Fruit fly (Drosophila melanogaster) whole organism, embryonic: ENCODE data around the gene Mtr3.
A peak's percentile ranks its signal among the peaks of the same experiment; 100 is the strongest.

ENCODE experiments used
- Adf1 ChIP-seq: fragments of 200-800 bp; sonication (Bioruptor generic); IDR thresholded peaks from 2 replicates; pipeline ENCODE4 v1.3.6; 2022; ENCODE audit warnings: missing biosample characterization, missing genetic modification characterization
- C15 ChIP-seq: fragments of 200-800 bp; sonication (Bioruptor generic); IDR thresholded peaks from 3 replicates; pipeline ENCODE4 v1.3.6; 2022; ENCODE audit warnings: missing biosample characterization, missing genetic modification characterization
- CG10147 ChIP-seq: fragments of 200-800 bp; sonication (Bioruptor generic); optimal IDR thresholded peaks from 2 replicates; lab custom pipeline; 2019; ENCODE audit warnings: missing biosample characterization, mild to moderate bottlenecking, missing genetic modification characterization, moderate library complexity
- CG10366 ChIP-seq: fragments of 200-800 bp; sonication (Bioruptor generic); IDR thresholded peaks from 2 replicates; pipeline ENCODE4 v1.3.6; 2022; ENCODE audit warnings: missing biosample characterization, missing genetic modification characterization
- CG12942 ChIP-seq: fragments of 200-800 bp; sonication (Bioruptor generic); optimal IDR thresholded peaks from 3 replicates; lab custom pipeline; 2016; ENCODE audit warnings: missing biosample characterization, missing genetic modification characterization
- CG13424 ChIP-seq: fragments of 200-800 bp; sonication (Bioruptor generic); optimal IDR thresholded peaks from 2 replicates; lab custom pipeline; 2019; ENCODE audit warnings: missing biosample characterization, mild to moderate bottlenecking, missing genetic modification characterization, moderate library complexity
- CG15514 ChIP-seq: fragments of 200-800 bp; sonication (Bioruptor generic); optimal IDR thresholded peaks from 3 replicates; lab custom pipeline; 2017; ENCODE audit warnings: missing biosample characterization, missing genetic modification characterization, mild to moderate bottlenecking, moderate library complexity, missing genetic modification reagents
- CG15696 ChIP-seq: fragments of 200-800 bp; sonication (Bioruptor generic); optimal IDR thresholded peaks from 2 replicates; lab custom pipeline; 2019; ENCODE audit warnings: missing biosample characterization, mild to moderate bottlenecking, missing genetic modification characterization, moderate library complexity
- CG16779 ChIP-seq: fragments of 200-800 bp; sonication (Bioruptor generic); IDR thresholded peaks from 2 replicates; pipeline ENCODE4 v1.3.6; 2022; ENCODE audit warnings: missing biosample characterization, missing genetic modification characterization
- CG2116 ChIP-seq: fragments of 200-800 bp; sonication (Bioruptor generic); optimal IDR thresholded peaks from 3 replicates; lab custom pipeline; 2018; ENCODE audit warnings: missing biosample characterization, mild to moderate bottlenecking, missing genetic modification characterization
- CG3281 ChIP-seq: fragments of 200-800 bp; sonication (Bioruptor generic); optimal IDR thresholded peaks from 3 replicates; lab custom pipeline; 2017; ENCODE audit warnings: missing biosample characterization, mild to moderate bottlenecking, missing genetic modification characterization
- CG4424 ChIP-seq: fragments of 200-800 bp; sonication (Bioruptor generic); optimal IDR thresholded peaks from 3 replicates; lab custom pipeline; 2016; ENCODE audit warnings: missing biosample characterization, missing genetic modification characterization
- CG6791 ChIP-seq: fragments of 200-800 bp; sonication (Bioruptor generic); IDR thresholded peaks from 3 replicates; pipeline ENCODE4 v1.3.6; 2022; ENCODE audit warnings: missing biosample characterization, missing genetic modification characterization; ENCODE audit not compliant: partially characterized antibody
- CG7786 ChIP-seq: fragments of 200-800 bp; sonication (Bioruptor generic); optimal IDR thresholded peaks from 2 replicates; lab custom pipeline; 2016; ENCODE audit warnings: missing biosample characterization, missing genetic modification characterization
- CG7963 ChIP-seq: fragments of 200-800 bp; sonication (Bioruptor generic); IDR thresholded peaks from 3 replicates; pipeline ENCODE4 v1.3.6; 2022; ENCODE audit warnings: missing biosample characterization, missing genetic modification characterization; ENCODE audit not compliant: partially characterized antibody
- Drgx ChIP-seq: fragments of 200-800 bp; sonication (Bioruptor generic); IDR thresholded peaks from 2 replicates; pipeline ENCODE4 v1.3.6; 2022; ENCODE audit warnings: missing biosample characterization, missing genetic modification characterization
- Fer2 ChIP-seq: fragments of 200-800 bp; sonication (Bioruptor generic); optimal IDR thresholded peaks from 2 replicates; lab custom pipeline; 2018; ENCODE audit warnings: missing biosample characterization, mild to moderate bottlenecking, missing genetic modification characterization, moderate library complexity
- GATAe ChIP-seq: fragments of 200-800 bp; sonication (Bioruptor generic); conservative IDR thresholded peaks from 2 replicates; pipeline ENCODE4 v1.3.6; 2022; ENCODE audit warnings: missing biosample characterization, missing genetic modification characterization
- Hr3 ChIP-seq: fragments of 200-800 bp; sonication (Bioruptor generic); optimal IDR thresholded peaks from 3 replicates; lab custom pipeline; 2016; ENCODE audit warnings: missing biosample characterization, missing genetic modification characterization
- Jarid2 ChIP-seq: fragments of 200-800 bp; sonication (Bioruptor generic); optimal IDR thresholded peaks from 3 replicates; lab custom pipeline; 2017; ENCODE audit warnings: mild to moderate bottlenecking, missing biosample characterization, missing genetic modification reagents, missing genetic modification characterization
- MBD-R2 ChIP-seq: fragments of 200-800 bp; sonication (Bioruptor generic); IDR thresholded peaks from 2 replicates; pipeline ENCODE4 v1.3.6; 2022; ENCODE audit warnings: missing biosample characterization, missing genetic modification characterization
- PHDP ChIP-seq: fragments of 200-800 bp; sonication (Bioruptor generic); optimal IDR thresholded peaks from 3 replicates; lab custom pipeline; 2018; ENCODE audit warnings: missing biosample characterization, mild to moderate bottlenecking, missing genetic modification characterization, moderate library complexity
- Side ChIP-seq: fragments of 200-800 bp; sonication (Bioruptor generic); optimal IDR thresholded peaks from 2 replicates; lab custom pipeline; 2016; ENCODE audit warnings: missing biosample characterization, missing genetic modification characterization
- Sin3A ChIP-seq: fragments of >200 bp; optimal IDR thresholded peaks from 2 replicates; lab custom pipeline; 2018
- Trl ChIP-seq, 3 experiments: fragments of >200 bp in 2 of 3; fragments of 200-800 bp in 1 of 3; sonication (Bioruptor generic) in 1 of 3; optimal IDR thresholded peaks; 2 replicates in 1 of 3; 3 replicates in 2 of 3; lab custom pipeline; 2016 to 2017; ENCODE audit warnings: missing biosample characterization in 1 of 3, missing genetic modification characterization in 1 of 3
- amos ChIP-seq: fragments of 200-800 bp; sonication (Bioruptor generic); IDR thresholded peaks from 2 replicates; pipeline ENCODE4 v1.3.6; 2022; ENCODE audit warnings: missing biosample characterization, missing genetic modification characterization; ENCODE audit not compliant: partially characterized antibody
- ato ChIP-seq: fragments of 200-800 bp; sonication (Bioruptor generic); IDR thresholded peaks from 2 replicates; pipeline ENCODE4 v1.3.6; 2022; ENCODE audit warnings: missing biosample characterization, missing genetic modification characterization; ENCODE audit not compliant: partially characterized antibody
- bsh ChIP-seq, 2 experiments: fragments of 200-800 bp; sonication (Bioruptor generic); optimal IDR thresholded peaks; 2 replicates each; lab custom pipeline; 2017 to 2018; ENCODE audit warnings: mild to moderate bottlenecking in 2 of 2, missing biosample characterization in 2 of 2, missing genetic modification characterization in 2 of 2, moderate library complexity in 1 of 2
- cato ChIP-seq: fragments of 200-800 bp; sonication (Bioruptor generic); optimal IDR thresholded peaks from 2 replicates; lab custom pipeline; 2016; ENCODE audit warnings: missing biosample characterization, missing genetic modification characterization, borderline replicate concordance
- corto ChIP-seq: fragments of 200-800 bp; sonication (Bioruptor generic); optimal IDR thresholded peaks from 2 replicates; lab custom pipeline; 2016; ENCODE audit warnings: missing biosample characterization, mild to moderate bottlenecking, missing genetic modification characterization, moderate library complexity
- disco-r ChIP-seq: fragments of 200-800 bp; sonication (Bioruptor generic); optimal IDR thresholded peaks from 2 replicates; lab custom pipeline; 2016; ENCODE audit warnings: missing biosample characterization, missing genetic modification characterization
- fd96Cb ChIP-seq: fragments of 200-800 bp; sonication (Bioruptor generic); optimal IDR thresholded peaks from 2 replicates; lab custom pipeline; 2018; ENCODE audit warnings: missing biosample characterization, mild to moderate bottlenecking, missing genetic modification characterization, moderate library complexity
- gcm ChIP-seq: fragments of 200-800 bp; sonication (Bioruptor generic); optimal IDR thresholded peaks from 2 replicates; lab custom pipeline; 2019; ENCODE audit warnings: missing biosample characterization, mild to moderate bottlenecking, missing genetic modification characterization, moderate library complexity
- gro ChIP-seq: fragments of 200-800 bp; sonication (Bioruptor generic); optimal IDR thresholded peaks from 2 replicates; lab custom pipeline; 2016; ENCODE audit warnings: missing biosample characterization, missing genetic modification characterization
- ham ChIP-seq: fragments of 200-800 bp; sonication (Bioruptor generic); IDR thresholded peaks from 2 replicates; pipeline ENCODE4 v1.3.6; 2022; ENCODE audit warnings: missing biosample characterization, missing genetic modification characterization
- her ChIP-seq: fragments of 200-800 bp; sonication (Bioruptor generic); optimal IDR thresholded peaks from 2 replicates; lab custom pipeline; 2016; ENCODE audit warnings: missing biosample characterization, missing genetic modification characterization
- kah ChIP-seq: fragments of 200-800 bp; sonication (Bioruptor generic); optimal IDR thresholded peaks from 2 replicates; lab custom pipeline; 2018; ENCODE audit warnings: missing biosample characterization, mild to moderate bottlenecking, missing genetic modification characterization
- lmd ChIP-seq: fragments of 200-800 bp; sonication (Bioruptor generic); IDR thresholded peaks from 2 replicates; pipeline ENCODE4 v1.3.6; 2022; ENCODE audit warnings: missing biosample characterization, missing genetic modification characterization
- lov ChIP-seq, 2 experiments: fragments of 200-800 bp in 1 of 2; fragments of >200 bp in 1 of 2; sonication (Bioruptor generic) in 1 of 2; IDR thresholded peaks in 1 of 2; optimal IDR thresholded peaks in 1 of 2; 2 replicates in 1 of 2; 3 replicates in 1 of 2; pipeline versions ENCODE4 v1.3.6 to Lab custom; 2017 to 2022; ENCODE audit warnings: missing biosample characterization in 1 of 2, missing genetic modification characterization in 1 of 2
- nau ChIP-seq: fragments of 200-800 bp; sonication (Bioruptor generic); optimal IDR thresholded peaks from 3 replicates; lab custom pipeline; 2017; ENCODE audit warnings: missing biosample characterization, mild to moderate bottlenecking, missing genetic modification characterization, missing genetic modification reagents
- schlank ChIP-seq: fragments of 200-800 bp; sonication (Bioruptor generic); optimal IDR thresholded peaks from 2 replicates; lab custom pipeline; 2018; ENCODE audit warnings: missing biosample characterization, mild to moderate bottlenecking, missing genetic modification characterization
- sisA ChIP-seq: fragments of 200-800 bp; sonication (Bioruptor generic); IDR thresholded peaks from 2 replicates; pipeline ENCODE4 v1.3.6; 2022; ENCODE audit warnings: missing biosample characterization, missing genetic modification characterization
- tna ChIP-seq: fragments of 200-800 bp; sonication (Bioruptor generic); IDR thresholded peaks from 2 replicates; pipeline ENCODE4 v1.3.6; 2022; ENCODE audit warnings: missing biosample characterization, missing genetic modification characterization; ENCODE audit not compliant: partially characterized antibody
- tx ChIP-seq: fragments of 200-800 bp; sonication (Bioruptor generic); optimal IDR thresholded peaks from 2 replicates; lab custom pipeline; 2016; ENCODE audit warnings: missing biosample characterization, missing genetic modification characterization
- unc-4 ChIP-seq: fragments of 200-800 bp; sonication (Bioruptor generic); IDR thresholded peaks from 2 replicates; pipeline ENCODE4 v1.3.6; 2022; ENCODE audit warnings: missing biosample characterization, missing genetic modification characterization; ENCODE audit not compliant: partially characterized antibody
- vfl ChIP-seq: fragments of 200-800 bp; sonication (Bioruptor generic); optimal IDR thresholded peaks from 2 replicates; lab custom pipeline; 2016; ENCODE audit warnings: missing biosample characterization, missing genetic modification characterization

The Mtr3 gene

dm6 chr3L:19922833-19923745 lies 9.6 kb upstream of the Mtr3 start, which contains the start of gene Pfdn6 (continued):
- TF ChIP-seq vfl (peak; percentile 47), ham (no peak), amos (GFP tag; lab: Robert Waterston, UW) (peak; percentile 63; the same call in 1 of the 2 replicates), CG15696 (peak; percentile 77), Drgx (GFP tag; lab: Robert Waterston, UW) (peak; percentile 55; the same call in 1 of the 2 replicates), corto (GFP tag; lab: Kevin White, UChicago) (no peak), Hr3 (GFP tag; lab: Kevin White, UChicago) (peak; percentile 81), gro (peak; percentile 56), tx (GFP tag; lab: Kevin White, UChicago) (peak; percentile 71), ato (GFP tag; lab: Robert Waterston, UW) (peak; percentile 54), disco-r (GFP tag; lab: Kevin White, UChicago) (peak; percentile 82), CG2116 (GFP tag; lab: Kevin White, UChicago) (peak; percentile 61), lov (optimal IDR thresholded peaks at IDR 0.05; lab: Kevin White, UChicago) (no peak), lov (GFP tag; IDR thresholded peaks at IDR 0.05; lab: Robert Waterston, UW) (peak; percentile 37; the same call in 1 of the 3 replicates), Fer2 (tag; lab: Kevin White, UChicago) (peak; percentile 5), nau (GFP tag; lab: Kevin White, UChicago) (no peak), CG10366 (GFP tag; lab: Robert Waterston, UW) (peak; percentile 82), CG7963 (GFP tag; lab: Robert Waterston, UW) (peak; percentile 60; the same call in 1 of the 3 replicates), CG13424 (tag; lab: Kevin White, UChicago) (peak; percentile 94), schlank (tag; lab: Kevin White, UChicago) (peak; percentile 45), GATAe (GFP tag; lab: Robert Waterston, UW) (no peak), her (GFP tag; lab: Kevin White, UChicago) (peak; percentile 64), Jarid2 (no peak), cato (GFP tag; lab: Kevin White, UChicago) (peak; percentile 53), sisA (GFP tag; lab: Robert Waterston, UW) (peak; percentile 91), Sin3A (lab: Kevin White, UChicago) (peak; percentile 94), CG3281 (peak; percentile 66), CG6791 (peak; percentile 70; the same call in 1 of the 3 replicates), CG12942 (GFP tag; lab: Kevin White, UChicago) (peak; percentile 63), unc-4 (GFP tag; lab: Robert Waterston, UW) (peak; percentile 33; the same call in 1 of the 2 replicates), kah (no peak), CG16779 (GFP tag; lab: Robert Waterston, UW) (no peak), CG4424 (peak; percentile 68), lmd (peak; percentile 90), PHDP (peak; percentile 85), gcm (GFP tag; lab: Kevin White, UChicago) (peak; percentile 7), Side (GFP tag; lab: Kevin White, UChicago) (no peak), fd96Cb (tag; lab: Kevin White, UChicago) (peak; percentile 67), CG15514 (peak; percentile 40), C15 (GFP tag; lab: Robert Waterston, UW) (peak; percentile 37; the same call in 1 of the 3 replicates), tna (GFP tag; lab: Robert Waterston, UW) (peak; percentile 70), MBD-R2 (GFP tag; lab: Robert Waterston, UW) (peak; percentile 73), Trl (optimal IDR thresholded peaks at IDR 0.05; lab: Kevin White, UChicago) (peak in 1 of 2 experiments; percentile 31), Trl (GFP tag; optimal IDR thresholded peaks at IDR 0.05; lab: Kevin White, UChicago) (peak; percentile 69), Adf1 (peak; percentile 49), CG10147 (peak; percentile 70), bsh (GFP tag; optimal IDR thresholded peaks at IDR 0.05; lab: Kevin White, UChicago) (peak in 1 of 2 experiments; percentile 64), CG7786 (peak; percentile 85)
